Worm (Caenorhabditis elegans) whole organism, L4/young adult: ENCODE data around the gene nhr-210.

Experiments used
- W03F9.2 ChIP-seq: fragments of 150-350 bp; optimal IDR thresholded peaks from 2 replicates; lab custom pipeline; 2014; ENCODE audit warnings: missing biosample characterization, missing genetic modification characterization
- dao-5 ChIP-seq: sonication (generic microtip); optimal IDR thresholded peaks from 2 replicates; lab custom pipeline; 2016; ENCODE audit warnings: missing genotype, missing genetic modification characterization, moderate library complexity, missing compliant biosample characterization
- him-1 ChIP-seq: sonication (generic microtip); optimal IDR thresholded peaks from 2 replicates; lab custom pipeline; 2016; ENCODE audit warnings: missing genotype, missing genetic modification reagents, missing genetic modification characterization, missing compliant biosample characterization

DNA sequence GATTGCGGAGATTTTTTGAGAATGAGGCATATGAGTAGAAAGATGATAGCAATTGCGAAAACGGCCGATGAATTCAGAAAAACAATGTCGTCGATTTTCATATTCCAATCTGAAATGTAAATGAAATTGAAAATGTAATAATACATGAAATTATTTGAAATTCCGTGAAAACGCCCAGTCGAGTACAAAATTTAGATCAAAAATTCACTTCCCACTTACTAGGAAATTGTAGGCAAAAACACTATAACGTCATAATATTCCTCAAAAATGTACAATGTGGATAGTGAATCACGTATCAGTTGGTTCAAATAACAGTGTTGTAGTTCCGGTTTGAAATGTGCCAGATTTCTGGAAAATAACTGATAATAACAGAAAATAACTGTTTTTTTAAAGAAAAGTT, 18.1 kb downstream of the nhr-210 start, which contains the start of gene str-256:
- TF ChIP-seq him-1 (tag; lab: Kevin White, UChicago) (no peak), dao-5 (tag; lab: Kevin White, UChicago) (no peak), W03F9.2 (no peak)
